Fruit fly (Drosophila melanogaster): ENCODE results near the gene CG14062.

DNA sequence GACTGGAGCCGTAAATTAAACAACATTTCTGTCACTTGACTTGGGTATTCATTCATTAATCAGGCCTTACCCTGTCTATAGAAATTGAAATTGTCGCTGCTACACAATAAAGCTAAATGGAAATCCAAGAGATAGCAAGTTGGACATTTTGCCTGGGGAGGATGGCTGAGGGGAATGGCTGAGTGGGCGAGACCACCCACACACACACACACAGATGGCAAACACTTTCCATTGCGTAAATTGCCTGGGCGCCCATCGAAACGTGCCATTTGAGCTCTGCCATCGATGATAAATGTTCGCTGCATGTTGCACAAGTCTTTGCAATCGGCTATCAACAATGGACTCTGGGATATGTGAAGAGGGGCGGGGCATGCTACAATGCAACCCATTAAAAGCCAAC lies 15.4 kb downstream of the CG14062 start:
- TF ChIP-seq CG16779 (tag; optimal IDR thresholded peaks at IDR 0.05), result no peak
- TF ChIP-seq net (GFP tag; optimal IDR thresholded peaks at IDR 0.05), result no peak
- TF ChIP-seq CG7368 (GFP tag; optimal IDR thresholded peaks at IDR 0.05), result no peak
- no peak for TF ChIP-seq Hr39 (GFP tag; optimal IDR thresholded peaks at IDR 0.05)
- TF ChIP-seq topi (GFP tag; optimal IDR thresholded peaks at IDR 0.05), result no peak
- no peak for TF ChIP-seq CG10669 (GFP tag; optimal IDR thresholded peaks at IDR 0.05)
- TF ChIP-seq dac (GFP tag; optimal IDR thresholded peaks at IDR 0.05), result no peak
- no peak for TF ChIP-seq CG31627 (GFP tag; optimal IDR thresholded peaks at IDR 0.05)
- TF ChIP-seq eg (GFP tag; IDR thresholded peaks at IDR 0.05), result no peak
- TF ChIP-seq salr (GFP tag; optimal IDR thresholded peaks at IDR 0.05), result no peak
- no peak for TF ChIP-seq Sox102F (GFP tag; optimal IDR thresholded peaks at IDR 0.05)

All from whole organism, prepupa.